Fruit fly (Drosophila melanogaster): Measurements from ENCODE around the gene CG33934.

Gene CG33934

DNA sequence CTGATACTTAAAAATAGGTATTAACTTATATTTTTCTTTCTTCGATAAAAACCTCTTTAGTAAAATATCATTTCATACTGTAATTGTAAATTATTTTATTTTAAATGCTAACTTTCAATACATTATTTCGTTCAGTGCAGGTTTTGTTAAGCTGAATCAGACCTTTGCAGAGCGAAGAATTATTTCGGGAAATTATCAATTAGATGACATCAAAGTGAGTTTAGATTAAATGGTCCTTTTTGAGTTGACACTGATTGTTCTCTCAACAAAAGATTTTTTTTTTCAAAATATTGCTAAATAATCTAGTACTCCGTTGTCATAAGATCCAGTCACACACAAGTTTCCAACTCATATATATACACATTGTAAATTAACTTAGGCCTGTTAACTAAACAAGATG lies at the start of gene CG33934, which contains the start of gene Indy-2:
CG33934 (plus strand) TSS at position 301 of the 400 bp plus-strand sequence.
Indy-2 (plus strand) TSS at position 301 of the 400 bp plus-strand sequence.
- no peak for TF ChIP-seq noc (tag; optimal IDR thresholded peaks at IDR 0.05)

DNA sequence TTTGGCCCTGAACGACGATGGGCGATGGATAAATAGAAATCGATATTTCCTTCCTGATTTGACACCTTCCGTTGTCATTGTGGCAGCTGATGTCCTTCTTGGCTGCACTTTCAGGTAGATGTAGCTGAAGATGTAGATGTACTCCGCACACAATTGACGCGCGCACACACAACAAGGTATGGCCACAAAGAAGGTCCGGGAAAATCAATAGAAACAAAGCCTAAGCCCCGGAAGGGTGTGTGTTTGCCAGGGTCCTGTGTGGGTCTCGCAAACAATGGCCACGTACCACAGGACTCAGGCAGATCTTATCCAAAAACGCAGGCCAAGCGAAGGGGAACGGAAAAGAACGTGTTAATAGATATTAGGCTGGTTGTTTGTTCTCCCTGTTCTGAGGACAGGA lies 47.1 kb upstream of the CG33934 start:
- TF ChIP-seq noc (tag; optimal IDR thresholded peaks at IDR 0.05) = no peak

DNA sequence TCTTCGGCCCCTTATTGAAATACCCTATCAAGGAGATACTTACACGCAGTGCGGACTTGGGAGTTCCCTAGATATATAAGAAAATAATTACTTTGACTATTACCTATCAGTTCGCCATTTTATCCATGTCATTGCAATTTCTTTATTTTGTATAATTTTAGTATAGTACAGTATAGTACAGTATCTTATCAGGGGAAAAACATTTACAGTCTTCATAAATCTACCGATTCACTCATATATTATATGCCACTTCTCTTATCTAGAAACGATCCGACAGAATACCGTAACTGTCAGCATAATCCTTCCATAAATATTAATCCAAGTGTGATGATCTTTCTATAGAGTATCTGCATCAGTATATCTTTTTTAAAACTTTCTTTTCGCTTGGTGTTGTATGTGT lies 46.1 kb upstream of the CG33934 start:
- TF ChIP-seq noc (tag; optimal IDR thresholded peaks at IDR 0.05) = no peak

DNA sequence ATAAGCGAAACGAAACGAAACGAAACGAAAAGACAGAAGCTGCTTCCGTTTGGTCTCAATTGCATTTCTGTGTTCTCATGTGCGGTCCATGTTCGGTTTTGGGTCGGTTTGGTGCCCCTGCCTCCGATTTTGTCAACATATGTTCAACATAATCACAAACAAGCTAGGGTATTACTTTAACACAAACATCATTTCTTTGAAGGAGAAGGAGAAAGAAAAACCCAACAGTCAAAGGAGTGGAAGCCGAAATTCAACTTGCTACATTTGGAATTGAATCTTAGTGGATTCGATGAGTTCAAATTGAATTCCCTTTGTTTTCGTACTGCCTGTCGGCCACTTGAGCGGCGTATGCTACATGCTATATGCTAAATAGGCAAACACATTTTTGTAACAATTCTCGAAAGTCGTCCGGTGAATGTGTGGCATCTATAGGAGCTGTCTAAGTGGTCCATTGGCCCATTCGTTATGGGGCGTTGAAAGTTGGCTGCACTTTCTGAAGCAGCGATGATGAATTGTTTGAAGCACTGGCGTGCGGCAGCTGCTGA lies 45.0 kb upstream of the CG33934 start:
- no peak for TF ChIP-seq noc (tag; optimal IDR thresholded peaks at IDR 0.05)

DNA sequence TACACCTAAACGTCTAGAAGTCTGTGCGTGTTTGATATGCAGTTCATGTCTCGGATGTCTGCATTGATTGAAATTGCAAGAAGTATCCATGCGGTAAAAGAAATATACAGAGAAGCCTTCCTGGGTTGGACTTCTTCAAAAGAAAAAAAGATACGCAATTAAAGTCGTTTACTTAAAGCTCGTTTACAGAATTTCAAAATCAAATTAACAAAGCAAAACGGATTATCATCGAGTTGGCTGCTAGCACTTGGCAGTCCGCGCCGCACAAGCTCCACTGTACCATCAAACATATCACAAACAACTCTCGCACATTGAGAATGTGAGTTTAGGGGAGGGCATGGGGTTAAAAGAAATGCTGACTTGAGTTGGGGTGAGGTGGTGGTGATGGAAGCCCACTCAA lies 44.1 kb upstream of the CG33934 start:
- peak; percentile 4 for TF ChIP-seq noc (tag; optimal IDR thresholded peaks at IDR 0.05)

DNA sequence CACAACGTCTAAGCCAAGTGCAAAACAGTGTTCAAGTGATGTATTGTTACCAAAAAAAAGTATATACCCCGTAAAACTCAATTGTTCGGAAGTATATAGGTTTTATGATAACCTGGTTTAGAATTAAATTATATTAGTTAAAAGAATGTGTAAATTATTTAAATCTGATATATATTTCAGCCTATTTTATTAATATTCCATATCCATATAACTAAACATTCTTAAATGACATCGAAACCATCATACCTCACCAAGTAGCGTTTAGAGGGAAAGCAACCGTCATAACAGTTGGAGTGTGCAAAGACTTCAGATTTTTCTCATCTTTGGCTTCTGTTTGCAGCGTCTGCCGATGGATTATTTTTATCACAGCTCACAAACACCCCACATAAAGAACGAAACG lies 43.1 kb upstream of the CG33934 start:
- peak; percentile 86 for TF ChIP-seq noc (tag; optimal IDR thresholded peaks at IDR 0.05)

DNA sequence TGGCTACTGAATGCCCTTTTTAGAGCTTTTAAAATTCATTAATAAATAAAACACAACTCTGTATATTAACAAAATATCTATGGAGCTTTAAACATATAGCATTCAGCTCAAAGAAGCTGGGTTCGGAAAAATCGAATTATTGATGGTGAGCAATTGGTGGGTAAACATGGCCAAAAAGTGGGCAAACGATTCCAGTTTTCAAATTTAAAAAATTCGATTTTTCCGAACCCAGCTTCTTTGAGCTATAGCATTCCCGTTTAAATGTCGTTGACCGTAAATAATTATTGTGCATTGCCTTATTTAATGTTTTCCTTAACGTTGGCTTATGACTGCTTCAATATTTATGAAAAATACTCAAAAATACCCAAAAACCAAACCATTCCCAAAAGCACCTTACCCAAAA lies 41.0 kb upstream of the CG33934 start:
- no peak for TF ChIP-seq noc (tag; optimal IDR thresholded peaks at IDR 0.05)

DNA sequence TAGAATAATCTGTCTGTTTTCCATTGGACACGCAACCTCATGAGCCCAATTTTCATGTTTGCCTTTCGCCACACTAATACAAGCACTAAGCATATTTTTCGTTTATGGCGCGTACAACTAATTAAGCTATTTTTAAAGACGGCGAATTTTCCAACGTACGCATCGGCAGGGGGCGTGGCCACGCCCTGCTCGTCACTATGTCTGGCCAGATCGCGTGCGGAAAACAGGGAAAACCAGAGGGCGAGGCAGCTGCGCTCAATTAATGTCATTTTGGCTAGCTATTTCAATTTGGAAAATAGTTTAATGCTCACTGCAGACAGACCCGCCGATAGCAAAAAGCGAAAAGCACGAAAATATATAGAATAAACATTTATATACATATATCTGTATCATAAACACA lies 37.9 kb upstream of the CG33934 start:
- no peak for TF ChIP-seq noc (tag; optimal IDR thresholded peaks at IDR 0.05)

DNA sequence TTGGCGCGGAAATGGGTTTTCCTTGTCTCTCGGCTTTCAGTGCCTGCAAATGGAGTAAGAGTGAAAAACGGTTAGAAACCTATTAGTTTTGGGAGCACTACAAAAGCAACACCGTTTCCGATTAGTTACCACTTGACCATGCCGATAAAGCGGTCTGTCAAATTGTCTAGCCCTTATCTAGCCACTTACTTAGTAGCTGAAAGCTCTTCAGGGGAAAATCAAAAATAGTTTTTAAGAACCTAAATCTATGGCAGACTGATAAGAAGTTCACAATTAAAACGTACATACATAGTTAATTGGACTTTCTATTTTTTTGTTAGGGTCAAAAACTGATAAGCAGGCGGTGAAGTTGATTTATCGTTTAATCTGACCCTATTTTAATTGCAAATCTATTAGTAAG lies 35.9 kb upstream of the CG33934 start:
- TF ChIP-seq noc (tag; optimal IDR thresholded peaks at IDR 0.05) = peak; percentile 68

DNA sequence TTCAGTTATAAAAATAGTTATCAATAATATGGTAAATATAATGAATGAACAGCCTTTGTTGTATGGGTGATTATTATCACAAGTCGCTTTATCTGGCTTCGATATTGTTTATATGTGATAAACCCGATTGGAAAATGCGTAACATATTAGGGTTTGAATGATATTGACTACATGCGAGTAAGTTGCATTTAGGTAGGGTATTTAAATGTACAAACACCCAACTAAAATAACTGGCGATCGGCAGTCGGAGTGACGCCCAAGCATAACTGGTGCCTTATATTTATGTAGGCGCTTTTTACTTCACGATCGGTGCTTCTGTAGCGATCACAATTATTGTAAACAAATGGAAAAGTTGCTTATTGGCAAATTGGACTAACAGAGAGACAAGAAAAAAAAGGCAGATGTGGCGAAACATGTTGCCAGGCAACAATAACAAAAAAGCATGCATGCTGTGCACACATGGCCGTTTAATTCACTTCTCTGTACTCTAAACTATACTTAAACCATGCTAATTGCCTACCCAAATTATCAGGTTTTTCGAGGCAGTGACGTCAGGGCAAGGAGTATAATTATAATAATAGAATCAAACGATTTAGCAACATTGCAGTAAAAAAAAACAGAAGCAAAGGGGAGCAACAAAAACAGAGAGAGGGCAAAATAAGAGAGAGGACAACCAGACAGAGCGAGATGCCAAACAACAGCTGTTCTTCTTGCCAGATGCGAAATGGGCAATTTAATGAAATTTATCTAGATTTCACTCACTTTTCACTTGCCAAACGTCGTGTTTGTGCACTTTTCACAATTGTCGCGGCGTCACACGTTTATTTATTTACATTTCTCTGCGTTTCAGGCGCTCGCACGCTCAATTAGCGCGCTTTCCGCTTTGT lies 34.9 kb upstream of the CG33934 start:
- no peak for TF ChIP-seq noc (tag; optimal IDR thresholded peaks at IDR 0.05)

DNA sequence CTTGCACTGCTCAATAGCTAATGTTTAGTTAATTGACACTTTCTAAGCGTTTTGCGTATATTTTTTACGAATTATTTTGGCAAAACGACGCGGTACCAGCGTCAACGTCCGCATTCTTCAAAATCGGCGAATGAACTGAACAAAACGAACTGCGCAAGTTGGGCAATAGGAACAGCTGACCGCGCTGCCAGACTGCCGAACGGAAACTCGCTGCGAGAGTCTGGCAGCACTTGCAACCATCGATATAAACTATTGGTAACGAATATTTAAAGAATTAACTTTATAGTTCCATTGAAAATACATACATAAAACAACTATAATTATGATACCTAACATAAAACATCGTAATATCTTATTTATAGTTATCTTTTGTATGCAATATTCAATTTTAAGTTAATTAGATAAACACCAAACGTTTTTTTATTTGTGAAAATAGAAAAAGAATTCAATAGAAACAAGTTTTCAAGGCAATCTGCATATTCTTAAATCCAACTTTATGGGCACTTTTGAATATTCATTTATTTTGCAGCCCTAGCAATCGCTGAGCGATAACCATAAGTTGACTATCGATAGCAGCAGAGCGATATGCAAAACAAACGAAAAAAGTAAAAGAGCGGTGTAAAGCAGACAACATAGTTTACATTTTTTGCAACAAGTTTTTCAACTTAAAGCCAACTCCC lies 34.0 kb upstream of the CG33934 start, which contains the start of the genes Hs6st and MED25:
Hs6st (minus strand) TSS at position 141 of the 680 bp plus-strand sequence.
MED25 (plus strand) TSS at position 576 of the 680 bp plus-strand sequence.
- peak; percentile 61 for TF ChIP-seq noc (tag; optimal IDR thresholded peaks at IDR 0.05)

DNA sequence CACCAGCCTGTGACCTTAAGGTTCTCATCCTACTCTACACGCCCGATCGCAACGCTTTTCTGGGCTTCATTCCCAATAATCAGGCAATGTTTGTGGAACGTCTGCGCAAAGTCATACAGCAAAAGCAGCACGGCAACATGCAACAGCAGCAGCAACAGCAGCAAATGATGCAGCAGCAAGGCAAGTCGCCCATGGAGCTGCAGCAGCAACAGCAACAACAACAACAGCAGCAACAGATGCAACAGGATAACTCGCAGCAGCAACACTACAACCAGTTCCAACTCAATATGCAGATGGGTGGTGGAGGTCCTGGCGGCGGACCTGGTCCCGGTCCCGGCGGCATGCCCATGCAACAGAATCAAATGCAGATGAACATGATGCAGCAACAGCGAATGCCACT lies 31.6 kb upstream of the CG33934 start:
- no peak for TF ChIP-seq noc (tag; optimal IDR thresholded peaks at IDR 0.05)

DNA sequence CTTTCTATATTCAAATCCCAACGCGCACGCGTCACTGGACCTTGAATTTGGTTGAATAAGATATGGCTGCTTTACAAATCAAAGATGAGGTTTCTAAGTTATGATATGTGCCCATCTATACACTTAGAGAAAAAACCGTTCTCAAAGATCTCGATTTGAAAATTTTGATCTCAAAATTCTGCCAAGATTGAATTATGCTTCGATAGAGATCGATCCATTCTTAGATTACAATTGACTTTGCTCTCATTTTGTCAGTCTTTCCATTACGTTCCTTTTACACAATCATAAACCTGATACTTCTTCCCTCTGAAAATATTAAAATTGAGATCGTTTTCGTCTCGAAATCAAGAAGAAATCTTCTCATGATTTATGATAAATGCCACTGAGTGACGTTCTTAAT lies 29.9 kb upstream of the CG33934 start:
- no peak for TF ChIP-seq noc (tag; optimal IDR thresholded peaks at IDR 0.05)

DNA sequence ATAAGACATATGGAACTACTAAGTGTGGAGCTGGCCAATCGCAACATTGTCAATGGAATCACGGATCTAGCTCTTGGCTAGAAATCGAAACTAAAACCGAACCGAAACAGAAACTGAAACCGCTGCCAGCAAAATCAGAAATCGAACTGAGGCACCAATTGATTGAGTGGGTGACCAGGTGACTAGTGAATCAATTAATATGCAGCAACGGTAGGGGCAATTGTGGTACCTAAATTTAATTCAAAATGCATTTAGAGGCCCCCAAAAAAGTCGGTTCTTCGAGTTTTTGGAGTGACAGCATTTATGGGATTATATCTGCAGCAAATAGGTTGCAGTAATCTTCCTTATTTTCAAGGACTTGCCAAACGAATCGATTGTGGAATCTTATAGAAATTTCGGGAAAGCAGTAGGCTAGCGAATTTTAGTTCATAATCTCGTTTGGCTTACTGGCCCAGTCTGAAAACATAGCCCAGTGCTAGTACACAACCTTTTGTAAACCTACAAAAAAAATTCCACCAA lies 29.1 kb upstream of the CG33934 start, which contains the start of the genes CG17190 and CG4836:
CG17190 (minus strand) TSS at position 101 of the 519 bp plus-strand sequence.
CG4836 (plus strand) TSS at position 469 of the 519 bp plus-strand sequence.
- TF ChIP-seq noc (tag; optimal IDR thresholded peaks at IDR 0.05) = no peak

DNA sequence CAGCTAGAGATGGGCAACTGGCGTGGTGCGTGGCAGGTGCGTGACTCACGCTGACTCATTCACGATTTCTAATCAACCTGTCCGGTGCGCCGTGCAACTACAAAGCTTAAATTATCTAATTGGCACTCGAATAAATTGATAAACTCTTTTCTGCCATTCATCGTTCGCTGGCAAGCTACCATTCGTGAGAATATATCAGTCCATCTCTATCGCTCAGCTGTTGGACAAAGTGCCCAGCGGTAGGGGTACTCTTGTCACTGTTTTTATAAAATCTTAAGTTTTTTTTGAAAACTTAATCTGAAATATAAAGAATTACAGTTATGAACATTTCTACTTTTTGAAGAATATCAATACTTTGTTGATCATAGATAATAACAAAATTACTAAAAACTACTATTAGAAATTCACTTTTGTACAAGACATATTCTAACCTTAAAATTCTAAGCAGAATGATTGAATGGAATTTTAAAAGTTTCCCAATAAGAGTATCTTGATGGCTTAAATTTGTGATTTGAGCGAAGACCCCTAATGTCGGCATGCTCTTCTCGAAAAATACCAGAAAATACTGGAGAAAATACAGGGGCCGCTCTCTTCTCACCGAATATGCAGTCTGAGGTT lies 21.3 kb upstream of the CG33934 start, which contains the start of the genes PIG-L and psidin:
PIG-L (minus strand) TSS at position 187 of the 618 bp plus-strand sequence.
psidin (plus strand) TSS at position 553 of the 618 bp plus-strand sequence.
- no peak for TF ChIP-seq noc (tag; optimal IDR thresholded peaks at IDR 0.05)
